Worm (Caenorhabditis elegans) whole organism, mixed stage, embryonic: Measurements from ENCODE around the gene clec-57.

Experiments used
- ces-1 ChIP-seq: fragments of 150-350 bp; optimal IDR thresholded peaks from 2 replicates; lab custom pipeline; 2014; ENCODE audit warnings: missing biosample characterization, missing genetic modification reagents, missing genetic modification characterization
- mep-1 ChIP-seq: fragments of 150-350 bp; optimal IDR thresholded peaks from 2 replicates; lab custom pipeline; 2017; ENCODE audit warnings: missing biosample characterization, missing genetic modification reagents, missing genetic modification characterization, inconsistent platforms
- mls-2 ChIP-seq: sonication (generic microtip); optimal IDR thresholded peaks from 2 replicates; lab custom pipeline; 2016; ENCODE audit warnings: mild to moderate bottlenecking, missing genetic modification characterization, moderate library complexity, missing compliant biosample characterization
- nhr-237 ChIP-seq: fragments of 150-350 bp; optimal IDR thresholded peaks from 2 replicates; lab custom pipeline; 2014; ENCODE audit warnings: missing biosample characterization, missing genetic modification characterization
- nhr-76 ChIP-seq: sonication (generic microtip); optimal IDR thresholded peaks from 2 replicates; lab custom pipeline; 2017; ENCODE audit warnings: missing biosample characterization, missing genetic modification characterization
- pha-4 ChIP-seq: fragments of 150-350 bp; optimal IDR thresholded peaks from 2 replicates; lab custom pipeline; 2018; ENCODE audit warnings: missing biosample characterization, missing genetic modification reagents, missing genetic modification characterization
- snpc-4 ChIP-seq: fragments of 150-350 bp; optimal IDR thresholded peaks from 2 replicates; lab custom pipeline; 2014; ENCODE audit warnings: missing biosample characterization, missing genetic modification characterization
- sptf-1 ChIP-seq: sonication (generic microtip); optimal IDR thresholded peaks from 2 replicates; lab custom pipeline; 2017; ENCODE audit warnings: mild to moderate bottlenecking, missing genetic modification characterization, moderate library complexity, missing compliant biosample characterization
- unc-39 ChIP-seq: fragments of 150-350 bp; optimal IDR thresholded peaks from 2 replicates; lab custom pipeline; 2014; ENCODE audit warnings: missing biosample characterization, missing genetic modification characterization
- unc-62 ChIP-seq: fragments of 150-350 bp; optimal IDR thresholded peaks from 2 replicates; lab custom pipeline; 2014; ENCODE audit warnings: missing biosample characterization, missing genetic modification reagents, missing genetic modification characterization
- ztf-11 ChIP-seq: fragments of 150-350 bp; optimal IDR thresholded peaks from 2 replicates; lab custom pipeline; 2014; ENCODE audit warnings: missing biosample characterization, missing genetic modification characterization

- TF ChIP-seq unc-39 (tag; lab: Kevin White, UChicago) (no peak), mls-2 (no peak), unc-62 (no peak), pha-4 (tag; lab: Kevin White, UChicago) (no peak), mep-1 (tag; lab: Kevin White, UChicago) (no peak), sptf-1 (tag; lab: Kevin White, UChicago) (no peak), ces-1 (GFP tag; lab: Kevin White, UChicago) (peak; percentile 15), snpc-4 (tag; lab: Kevin White, UChicago) (no peak), nhr-76 (tag; lab: Kevin White, UChicago) (no peak), ztf-11 (no peak), nhr-237 (no peak)
Measured at ce11 chrV:14500554-14500953, 31.5 kb downstream of the clec-57 start.
